Worm (Caenorhabditis elegans) whole organism, L3 larva: Measurements from ENCODE around the gene ctf-18.

Experiments used
- R02D3.7 ChIP-seq: fragments of 150-350 bp; optimal IDR thresholded peaks from 2 replicates; lab custom pipeline; 2014; ENCODE audit warnings: missing biosample characterization, missing genetic modification characterization
- aly-2 ChIP-seq: fragments of 150-350 bp; optimal IDR thresholded peaks from 2 replicates; lab custom pipeline; 2014; ENCODE audit warnings: missing biosample characterization, missing genetic modification characterization
- ama-1 ChIP-seq: fragments of 150-350 bp; optimal IDR thresholded peaks from 2 replicates; lab custom pipeline; 2018
- ceh-16 ChIP-seq: sonication (generic microtip); optimal IDR thresholded peaks from 2 replicates; lab custom pipeline; 2017; ENCODE audit warnings: missing biosample characterization, missing genetic modification characterization
- ceh-28 ChIP-seq: fragments of 150-350 bp; optimal IDR thresholded peaks from 2 replicates; lab custom pipeline; 2014; ENCODE audit warnings: missing biosample characterization, missing genetic modification reagents, missing genetic modification characterization
- ceh-82 ChIP-seq: fragments of 150-350 bp; optimal IDR thresholded peaks from 2 replicates; lab custom pipeline; 2014; ENCODE audit warnings: missing biosample characterization, missing genetic modification characterization
- ceh-9 ChIP-seq: sonication (generic microtip); optimal IDR thresholded peaks from 2 replicates; lab custom pipeline; 2018; ENCODE audit warnings: missing biosample characterization, missing genetic modification characterization
- egl-5 ChIP-seq: fragments of 150-350 bp; optimal IDR thresholded peaks from 2 replicates; lab custom pipeline; 2017; ENCODE audit warnings: missing biosample characterization, missing genetic modification reagents, missing genetic modification characterization, inconsistent platforms
- elt-1 ChIP-seq: fragments of 150-350 bp; optimal IDR thresholded peaks from 2 replicates; lab custom pipeline; 2014; ENCODE audit warnings: missing biosample characterization, missing genetic modification characterization
- elt-2 ChIP-seq: sonication (generic microtip); optimal IDR thresholded peaks from 2 replicates; lab custom pipeline; 2016; ENCODE audit warnings: missing genetic modification reagents, mild to moderate bottlenecking, missing genetic modification characterization, missing compliant biosample characterization
- elt-3 ChIP-seq, 3 experiments: fragments of 150-350 bp in 1 of 3; sonication (generic microtip) in 2 of 3; optimal IDR thresholded peaks; 2 replicates in 2 of 3; 4 replicates in 1 of 3; lab custom pipeline; 2014 to 2017; ENCODE audit warnings: missing biosample characterization in 3 of 3, missing genetic modification characterization in 3 of 3
- fkh-2 ChIP-seq: fragments of 150-350 bp; optimal IDR thresholded peaks from 2 replicates; lab custom pipeline; 2014; ENCODE audit warnings: missing biosample characterization, missing genetic modification reagents, missing genetic modification characterization
- fos-1 ChIP-seq: fragments of 150-350 bp; optimal IDR thresholded peaks from 2 replicates; lab custom pipeline; 2014; ENCODE audit warnings: missing biosample characterization, missing genetic modification characterization
- hmg-11 ChIP-seq: sonication (generic microtip); optimal IDR thresholded peaks from 2 replicates; lab custom pipeline; 2016; ENCODE audit warnings: missing genetic modification characterization, missing compliant biosample characterization
- jun-1 ChIP-seq: fragments of 150-350 bp; optimal IDR thresholded peaks from 2 replicates; lab custom pipeline; 2014; ENCODE audit warnings: missing biosample characterization, missing genetic modification reagents, missing genetic modification characterization
- lin-15B ChIP-seq: fragments of 150-350 bp; optimal IDR thresholded peaks from 2 replicates; lab custom pipeline; 2014; ENCODE audit warnings: missing biosample characterization, missing genetic modification characterization
- lin-39 ChIP-seq: fragments of 150-350 bp; optimal IDR thresholded peaks from 2 replicates; lab custom pipeline; 2018; ENCODE audit warnings: missing biosample characterization, missing genetic modification reagents, missing genetic modification characterization
- lsy-12 ChIP-seq: sonication (generic microtip); optimal IDR thresholded peaks from 2 replicates; lab custom pipeline; 2016; ENCODE audit warnings: mild to moderate bottlenecking, missing genetic modification characterization, missing compliant biosample characterization
- mml-1 ChIP-seq: fragments of 150-350 bp; sonication (generic microtip); optimal IDR thresholded peaks from 3 replicates; lab custom pipeline; 2014; ENCODE audit warnings: missing biosample characterization, missing genetic modification characterization
- nfya-1 ChIP-seq: sonication (generic microtip); optimal IDR thresholded peaks from 2 replicates; lab custom pipeline; 2017; ENCODE audit warnings: missing genetic modification characterization, mild to moderate bottlenecking, missing compliant biosample characterization, antibody characterized with exemption, moderate library complexity; ENCODE audit not compliant: insufficient read depth
- nhr-11 ChIP-seq: fragments of 150-350 bp; optimal IDR thresholded peaks from 2 replicates; lab custom pipeline; 2014; ENCODE audit warnings: missing biosample characterization, missing genetic modification characterization
- nhr-12 ChIP-seq: fragments of 150-350 bp; optimal IDR thresholded peaks from 2 replicates; lab custom pipeline; 2014; ENCODE audit warnings: missing biosample characterization, missing genetic modification characterization
- nhr-23 ChIP-seq: fragments of 150-350 bp; optimal IDR thresholded peaks from 2 replicates; lab custom pipeline; 2014; ENCODE audit warnings: missing biosample characterization, missing genetic modification reagents, missing genetic modification characterization
- nhr-25 ChIP-seq: sonication (generic microtip); optimal IDR thresholded peaks from 2 replicates; lab custom pipeline; 2017; ENCODE audit warnings: missing biosample characterization, missing genetic modification characterization
- nhr-28 ChIP-seq: fragments of 150-350 bp; optimal IDR thresholded peaks from 2 replicates; lab custom pipeline; 2014; ENCODE audit warnings: missing biosample characterization, missing genetic modification characterization
- nhr-43 ChIP-seq: sonication (generic microtip); optimal IDR thresholded peaks from 2 replicates; lab custom pipeline; 2016; ENCODE audit warnings: mild to moderate bottlenecking, missing genetic modification characterization, missing compliant biosample characterization; ENCODE audit not compliant: poor library complexity, severe bottlenecking
- nhr-77 ChIP-seq: fragments of 150-350 bp; optimal IDR thresholded peaks from 2 replicates; lab custom pipeline; 2014; ENCODE audit warnings: missing biosample characterization, missing genetic modification characterization
- pha-4 ChIP-seq: fragments of 150-350 bp; optimal IDR thresholded peaks from 2 replicates; lab custom pipeline; 2014; ENCODE audit warnings: missing biosample characterization, missing genetic modification reagents, missing genetic modification characterization
- pqm-1 ChIP-seq: fragments of 150-350 bp; optimal IDR thresholded peaks from 2 replicates; lab custom pipeline; 2017; ENCODE audit warnings: missing biosample characterization, missing genetic modification characterization, inconsistent platforms
- sea-2 ChIP-seq: fragments of 150-350 bp; sonication (generic microtip); optimal IDR thresholded peaks from 4 replicates; lab custom pipeline; 2014; ENCODE audit warnings: missing biosample characterization, missing genetic modification reagents, missing genetic modification characterization
- tbx-2 ChIP-seq: sonication (generic microtip); optimal IDR thresholded peaks from 2 replicates; lab custom pipeline; 2016; ENCODE audit warnings: mild to moderate bottlenecking, missing genetic modification characterization, missing compliant biosample characterization
- unc-62 ChIP-seq: fragments of 150-350 bp; sonication (generic microtip); optimal IDR thresholded peaks from 4 replicates; lab custom pipeline; 2014; ENCODE audit warnings: missing biosample characterization, missing genetic modification reagents, missing genetic modification characterization
- zag-1 ChIP-seq: fragments of 150-350 bp; optimal IDR thresholded peaks from 2 replicates; lab custom pipeline; 2014; ENCODE audit warnings: missing biosample characterization, missing genetic modification characterization
- ztf-11 ChIP-seq: fragments of 150-350 bp; optimal IDR thresholded peaks from 2 replicates; lab custom pipeline; 2014; ENCODE audit warnings: missing biosample characterization, missing genetic modification characterization
- ztf-4 ChIP-seq: fragments of 150-350 bp; optimal IDR thresholded peaks from 2 replicates; lab custom pipeline; 2014; ENCODE audit warnings: missing biosample characterization, missing genetic modification characterization

Gene ctf-18

DNA sequence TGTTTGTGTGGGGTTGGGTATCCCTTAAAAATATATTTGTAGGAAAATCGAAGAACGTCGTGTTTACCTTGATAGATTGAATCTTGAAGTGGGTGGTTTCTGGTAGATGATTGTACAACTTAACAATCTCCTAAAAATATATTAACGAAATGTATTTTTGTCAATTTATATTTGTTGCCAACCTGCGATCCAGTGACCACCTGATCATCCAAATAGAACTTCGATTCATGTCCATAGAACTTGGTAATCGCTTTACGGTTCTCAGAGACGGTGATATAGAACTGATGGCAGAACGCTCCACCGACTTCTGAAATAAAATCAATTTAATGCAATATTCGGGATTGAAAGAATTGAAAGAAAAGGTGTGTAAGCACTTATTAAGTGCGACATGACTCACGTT is 2.0 kb upstream of the ctf-18 start:
- TF ChIP-seq nhr-77 (tag; lab: Kevin White, UChicago), result no peak

DNA sequence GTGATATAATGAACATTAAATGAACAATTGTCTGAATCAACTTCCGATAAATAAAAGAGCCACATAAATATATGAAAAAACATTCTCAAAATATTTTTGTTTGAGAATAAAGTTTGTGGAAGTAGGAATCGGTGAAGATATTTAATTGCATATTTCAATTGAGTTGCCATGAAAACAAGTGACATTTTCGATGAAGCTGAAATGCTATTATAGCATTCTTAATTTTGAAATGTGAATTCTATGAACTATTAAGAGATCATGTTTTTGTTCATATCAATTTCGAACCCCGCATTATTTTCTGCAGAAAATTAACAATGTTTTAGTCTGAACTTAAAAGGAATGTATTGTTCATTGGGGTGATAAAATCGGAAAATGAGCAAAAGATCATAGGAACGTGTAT is 4.2 kb downstream of the ctf-18 start, which contains the start of gene irld-21:
Gene irld-21 (minus strand): TSS at position 101 of the 400 bp plus-strand sequence.
- TF ChIP-seq nhr-12 (tag; lab: Kevin White, UChicago), result no peak
- no peak for TF ChIP-seq lsy-12 (tag; lab: Kevin White, UChicago)
- no peak for TF ChIP-seq aly-2 (tag; lab: Kevin White, UChicago)
- no peak for TF ChIP-seq ceh-9 (tag; lab: Kevin White, UChicago)
- no peak for TF ChIP-seq pha-4 (tag; lab: Kevin White, UChicago)
- no peak for TF ChIP-seq R02D3.7 (tag; lab: Kevin White, UChicago)
- no peak for TF ChIP-seq nhr-77 (tag; lab: Kevin White, UChicago)
- no peak for TF ChIP-seq zag-1 (tag; lab: Kevin White, UChicago)
- TF ChIP-seq sea-2 (GFP tag; lab: Kevin White, UChicago), result no peak
- TF ChIP-seq nhr-23 (tag; lab: Kevin White, UChicago), result no peak
- TF ChIP-seq fos-1 (tag; lab: Kevin White, UChicago), result no peak
- TF ChIP-seq nhr-25 (tag; lab: Kevin White, UChicago), result no peak
- TF ChIP-seq mml-1, result no peak
- TF ChIP-seq nhr-28 (tag; lab: Kevin White, UChicago), result no peak
- no peak for TF ChIP-seq nfya-1 (tag; lab: Kevin White, UChicago)
- no peak for TF ChIP-seq unc-62
- no peak for TF ChIP-seq nhr-11 (tag; lab: Kevin White, UChicago)
- no peak for TF ChIP-seq egl-5 (tag; lab: Kevin White, UChicago)
- no peak for TF ChIP-seq ceh-28 (tag; lab: Kevin White, UChicago)
- TF ChIP-seq ceh-82 (tag; lab: Kevin White, UChicago), result no peak

DNA sequence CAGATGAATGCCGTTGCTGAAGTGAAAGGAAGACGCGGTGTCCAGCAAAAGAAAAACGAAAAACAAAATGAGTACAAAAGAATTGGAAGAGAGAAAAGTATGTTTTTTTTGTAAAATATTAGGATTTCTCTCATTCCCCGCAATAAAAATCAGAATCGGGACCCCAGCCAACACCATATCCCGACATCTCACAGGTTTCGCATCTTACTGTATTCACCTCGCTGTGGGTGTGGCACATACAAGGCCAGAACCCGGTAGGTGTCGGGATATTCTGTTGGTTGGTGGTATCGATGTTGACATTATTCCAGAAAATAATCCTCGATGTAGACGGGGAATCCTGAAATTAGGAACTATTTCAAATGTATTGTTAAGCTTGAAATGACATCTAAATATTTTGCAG is 9.7 kb downstream of the ctf-18 start:
- no peak for TF ChIP-seq unc-62
- TF ChIP-seq ceh-16 (tag; lab: Kevin White, UChicago), result no peak
- no peak for TF ChIP-seq lin-15B (tag; lab: Kevin White, UChicago)
- TF ChIP-seq pha-4 (tag; lab: Kevin White, UChicago), result no peak
- TF ChIP-seq egl-5 (tag; lab: Kevin White, UChicago), result no peak
- TF ChIP-seq nhr-28 (tag; lab: Kevin White, UChicago), result no peak
- no peak for TF ChIP-seq fos-1 (tag; lab: Kevin White, UChicago)
- TF ChIP-seq nhr-12 (tag; lab: Kevin White, UChicago), result no peak
- no peak for TF ChIP-seq hmg-11
- TF ChIP-seq elt-3 (tag; optimal IDR thresholded peaks at IDR 0.05; lab: Kevin White, UChicago), result no peak

DNA sequence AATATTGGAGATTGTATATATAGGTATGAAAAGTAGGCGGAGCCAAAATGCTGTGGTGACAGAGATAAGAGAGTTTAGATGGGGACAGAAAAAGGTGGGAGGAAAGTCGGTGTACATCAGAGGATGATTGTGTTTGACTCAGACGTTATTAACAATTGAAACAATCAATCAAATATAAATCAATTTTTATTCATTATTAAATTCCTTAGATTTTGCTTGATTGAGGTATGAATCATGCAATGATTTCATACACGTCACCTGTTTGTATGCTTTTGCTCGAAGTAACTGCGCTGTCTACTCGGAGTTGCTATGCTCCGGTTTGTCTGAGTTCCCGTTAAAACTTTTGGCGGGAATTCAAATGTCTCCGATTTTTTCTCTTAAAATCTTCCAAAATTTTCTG is 11.3 kb downstream of the ctf-18 start, which contains the start of gene C04G2.10:
Gene C04G2.10 (plus strand): TSS at position 301 of the 400 bp plus-strand sequence.
- no peak for TF ChIP-seq ztf-11
- no peak for TF ChIP-seq nhr-23 (tag; lab: Kevin White, UChicago)
- TF ChIP-seq lin-39 (tag; lab: Kevin White, UChicago), result no peak
- TF ChIP-seq ama-1 (lab: Kevin White, UChicago), result no peak
- no peak for TF ChIP-seq elt-2 (tag; lab: Kevin White, UChicago)
- TF ChIP-seq pqm-1 (tag; lab: Kevin White, UChicago), result no peak
- TF ChIP-seq tbx-2 (tag; lab: Kevin White, UChicago), result no peak
- TF ChIP-seq fkh-2, result no peak
- no peak for TF ChIP-seq jun-1 (tag; lab: Kevin White, UChicago)
- TF ChIP-seq nhr-43, result no peak
- TF ChIP-seq fos-1 (tag; lab: Kevin White, UChicago), result no peak
- TF ChIP-seq elt-1 (tag; lab: Kevin White, UChicago), result no peak
- no peak for TF ChIP-seq unc-62
- no peak for TF ChIP-seq lsy-12 (tag; lab: Kevin White, UChicago)
- no peak for TF ChIP-seq ztf-4 (tag; lab: Kevin White, UChicago)
- no peak for TF ChIP-seq ceh-9 (tag; lab: Kevin White, UChicago)
- no peak for TF ChIP-seq nhr-28 (tag; lab: Kevin White, UChicago)
- no peak for TF ChIP-seq hmg-11
